Worm (Caenorhabditis elegans): Measurements from ENCODE around the gene pcrg-1.

ce11 chrII:7187110-7187509, 13.2 kb upstream of the pcrg-1 start, which contains the start of gene C27H5.6:
- TF ChIP-seq unc-62 (GFP tag; optimal IDR thresholded peaks at IDR 0.05) (no peak), nhr-28 (tag; optimal IDR thresholded peaks at IDR 0.05) (no peak), unc-39 (tag; optimal IDR thresholded peaks at IDR 0.05) (no peak), lsy-2 (tag; optimal IDR thresholded peaks at IDR 0.05) (no peak), ces-1 (GFP tag; optimal IDR thresholded peaks at IDR 0.05) (no peak), bed-3 (GFP tag; optimal IDR thresholded peaks at IDR 0.05) (no peak), unc-120 (tag; optimal IDR thresholded peaks at IDR 0.05; ENCODE audit: poor library complexity, severe bottlenecking) (no peak), mep-1 (tag; optimal IDR thresholded peaks at IDR 0.05) (no peak), snpc-4 (tag; optimal IDR thresholded peaks at IDR 0.05) (no peak), mls-2 (tag; optimal IDR thresholded peaks at IDR 0.05) (no peak)

All from whole organism, mixed stage, embryonic.